Fruit fly (Drosophila melanogaster) S2 (cell line): ENCODE data around the gene sqd.

ENCODE experiments used
- CG8478 ChIP-seq: fragments of >200 bp; optimal IDR thresholded peaks from 2 replicates; lab custom pipeline; 2018
- CTCF ChIP-seq, 2 experiments: fragments of >200 bp; optimal IDR thresholded peaks; 2 replicates each; lab custom pipeline; 2018

- TF ChIP-seq CG8478 (lab: Kevin White, UChicago) = no peak
- TF ChIP-seq CTCF (optimal IDR thresholded peaks at IDR 0.05; lab: Kevin White, UChicago) = no peak
Measured at dm6 chr3R:13682994-13683623, 37.0 kb upstream of the sqd start.
